Worm (Caenorhabditis elegans) whole organism, L1 larva: ENCODE results near the gene F19B10.1.

Experiments used
- C16A3.4 ChIP-seq: fragments of 150-350 bp; optimal IDR thresholded peaks from 2 replicates; lab custom pipeline; 2014; ENCODE audit warnings: missing biosample characterization, missing genetic modification characterization
- Y116A8C.19 ChIP-seq: sonication (generic microtip); optimal IDR thresholded peaks from 2 replicates; lab custom pipeline; 2016; ENCODE audit warnings: missing compliant biosample characterization, missing genetic modification characterization, borderline replicate concordance
- alr-1 ChIP-seq: fragments of 200-800 bp; sonication (Bioruptor generic); optimal IDR thresholded peaks from 2 replicates; lab custom pipeline; 2018; ENCODE audit warnings: borderline replicate concordance, mild to moderate bottlenecking, missing genetic modification characterization, missing compliant biosample characterization
- ama-1 ChIP-seq: fragments of 150-350 bp; optimal IDR thresholded peaks from 2 replicates; lab custom pipeline; 2014
- ceh-82 ChIP-seq, 3 experiments: fragments of 150-350 bp in 1 of 3; sonication (generic microtip) in 2 of 3; optimal IDR thresholded peaks; 2 replicates each; lab custom pipeline; 2014 to 2017; ENCODE audit warnings: missing biosample characterization in 3 of 3, missing genetic modification characterization in 3 of 3
- ceh-88 ChIP-seq: fragments of 200-800 bp; sonication (Bioruptor generic); IDR thresholded peaks from 2 replicates; pipeline ENCODE4 v1.3.6; 2022; ENCODE audit warnings: missing genetic modification characterization, missing compliant biosample characterization
- dsc-1 ChIP-seq: sonication (generic microtip); optimal IDR thresholded peaks from 2 replicates; lab custom pipeline; 2016; ENCODE audit warnings: mild to moderate bottlenecking, missing genetic modification characterization, missing compliant biosample characterization
- efl-3 ChIP-seq: fragments of 200-800 bp; sonication (Bioruptor generic); optimal IDR thresholded peaks from 2 replicates; lab custom pipeline; 2018; ENCODE audit warnings: mild to moderate bottlenecking, missing genetic modification characterization, missing compliant biosample characterization
- egl-27 ChIP-seq, 2 experiments: fragments of 150-350 bp in 1 of 2; sonication (generic microtip); optimal IDR thresholded peaks; 3 replicates each; lab custom pipeline; 2017 to 2018; ENCODE audit warnings: missing biosample characterization in 2 of 2, missing genetic modification characterization in 2 of 2, missing genetic modification reagents in 2 of 2
- elt-2 ChIP-seq: sonication (generic microtip); optimal IDR thresholded peaks from 2 replicates; lab custom pipeline; 2016; ENCODE audit warnings: missing genetic modification characterization, mild to moderate bottlenecking, inconsistent platforms, missing compliant biosample characterization, missing genetic modification reagents
- ets-5 ChIP-seq: fragments of 200-800 bp; sonication (Bioruptor generic); IDR thresholded peaks from 2 replicates; pipeline ENCODE4 v1.3.6; 2022; ENCODE audit warnings: missing genetic modification characterization, missing compliant biosample characterization
- isw-1 ChIP-seq: fragments of 200-800 bp; sonication (Bioruptor generic); IDR thresholded peaks from 2 replicates; pipeline ENCODE4 v1.3.6; 2022; ENCODE audit warnings: missing genetic modification characterization, missing compliant biosample characterization
- jun-1 ChIP-seq: fragments of 150-350 bp; optimal IDR thresholded peaks from 2 replicates; lab custom pipeline; 2014; ENCODE audit warnings: missing biosample characterization, missing genetic modification reagents, missing genetic modification characterization
- lin-13 ChIP-seq: fragments of 150-350 bp; optimal IDR thresholded peaks from 2 replicates; lab custom pipeline; 2014; ENCODE audit warnings: missing biosample characterization, missing genetic modification reagents, missing genetic modification characterization
- lin-14 ChIP-seq: fragments of 200-800 bp; sonication (Bioruptor generic); optimal IDR thresholded peaks from 2 replicates; lab custom pipeline; 2018; ENCODE audit warnings: mild to moderate bottlenecking, missing genetic modification characterization, moderate library complexity, missing compliant biosample characterization
- lin-35 ChIP-seq, 2 experiments: fragments of 150-350 bp; optimal IDR thresholded peaks; 2 replicates each; lab custom pipeline; 2014; ENCODE audit warnings: missing biosample characterization in 2 of 2, missing genetic modification characterization in 2 of 2, missing genetic modification reagents in 2 of 2
- lin-39 ChIP-seq: fragments of 150-350 bp; optimal IDR thresholded peaks from 2 replicates; lab custom pipeline; 2014; ENCODE audit warnings: missing biosample characterization, missing genetic modification reagents, missing genetic modification characterization
- mab-9 ChIP-seq: fragments of 200-800 bp; sonication (Bioruptor generic); IDR thresholded peaks from 2 replicates; pipeline ENCODE4 v1.3.6; 2022; ENCODE audit warnings: missing genetic modification reagents, missing genetic modification characterization, missing compliant biosample characterization
- mdl-1 ChIP-seq, 2 experiments: fragments of 150-350 bp; optimal IDR thresholded peaks; 2 replicates each; lab custom pipeline; 2014 to 2017; ENCODE audit warnings: missing biosample characterization in 2 of 2, missing genetic modification characterization in 2 of 2, inconsistent platforms in 1 of 2
- mep-1 ChIP-seq: fragments of 150-350 bp; optimal IDR thresholded peaks from 2 replicates; lab custom pipeline; 2014; ENCODE audit warnings: missing biosample characterization, missing genetic modification characterization
- nhr-11 ChIP-seq: fragments of 150-350 bp; optimal IDR thresholded peaks from 2 replicates; lab custom pipeline; 2014; ENCODE audit warnings: missing biosample characterization, missing genetic modification characterization
- nhr-12 ChIP-seq: sonication (generic microtip); optimal IDR thresholded peaks from 2 replicates; lab custom pipeline; 2017; ENCODE audit warnings: missing biosample characterization, missing genetic modification characterization
- nhr-20 ChIP-seq: sonication (generic microtip); optimal IDR thresholded peaks from 2 replicates; lab custom pipeline; 2016; ENCODE audit warnings: mild to moderate bottlenecking, missing genetic modification characterization, missing compliant biosample characterization
- nhr-237 ChIP-seq: fragments of 150-350 bp; optimal IDR thresholded peaks from 2 replicates; lab custom pipeline; 2014; ENCODE audit warnings: missing biosample characterization, missing genetic modification characterization
- nhr-28 ChIP-seq: fragments of 150-350 bp; optimal IDR thresholded peaks from 2 replicates; lab custom pipeline; 2014; ENCODE audit warnings: missing biosample characterization, missing genetic modification characterization
- nhr-71 ChIP-seq: sonication (generic microtip); optimal IDR thresholded peaks from 2 replicates; lab custom pipeline; 2016; ENCODE audit warnings: mild to moderate bottlenecking, missing genetic modification characterization, moderate library complexity, missing compliant biosample characterization
- nhr-77 ChIP-seq: fragments of 150-350 bp; optimal IDR thresholded peaks from 2 replicates; lab custom pipeline; 2014; ENCODE audit warnings: missing biosample characterization, missing genetic modification characterization
- pqm-1 ChIP-seq: sonication (generic microtip); optimal IDR thresholded peaks from 3 replicates; lab custom pipeline; 2017; ENCODE audit warnings: missing biosample characterization, missing genetic modification characterization
- snpc-4 ChIP-seq: fragments of 150-350 bp; optimal IDR thresholded peaks from 2 replicates; lab custom pipeline; 2014; ENCODE audit warnings: missing biosample characterization, missing genetic modification characterization
- snu-23 ChIP-seq: sonication (generic microtip); optimal IDR thresholded peaks from 2 replicates; lab custom pipeline; 2016; ENCODE audit warnings: missing genetic modification characterization, missing compliant biosample characterization
- sptf-1 ChIP-seq: fragments of 150-350 bp; optimal IDR thresholded peaks from 2 replicates; lab custom pipeline; 2014; ENCODE audit warnings: missing biosample characterization, missing genetic modification characterization
- swsn-7 ChIP-seq: sonication (generic microtip); optimal IDR thresholded peaks from 2 replicates; lab custom pipeline; 2016; ENCODE audit warnings: missing genetic modification characterization, missing compliant biosample characterization
- unc-30 ChIP-seq: sonication (generic microtip); optimal IDR thresholded peaks from 2 replicates; lab custom pipeline; 2017; ENCODE audit warnings: missing biosample characterization, missing genetic modification characterization
- unc-62 ChIP-seq: fragments of 150-350 bp; optimal IDR thresholded peaks from 2 replicates; lab custom pipeline; 2014; ENCODE audit warnings: missing biosample characterization, missing genetic modification reagents, missing genetic modification characterization
- ztf-4 ChIP-seq: fragments of 150-350 bp; optimal IDR thresholded peaks from 2 replicates; lab custom pipeline; 2014; ENCODE audit warnings: missing biosample characterization, missing genetic modification characterization

The F19B10.1 gene

ce11 chrII:3673493-3673892 lies 9.5 kb upstream of the F19B10.1 start, which contains the start of gene sea-1:
sea-1 (minus strand) TSS chrII:3673593.
- no peak for TF ChIP-seq lin-35 (GFP tag; optimal IDR thresholded peaks at IDR 0.05; lab: Kevin White, UChicago)
- TF ChIP-seq egl-27 (tag; optimal IDR thresholded peaks at IDR 0.05; lab: Kevin White, UChicago), result no peak
- no peak for TF ChIP-seq mdl-1 (tag; optimal IDR thresholded peaks at IDR 0.05; lab: Kevin White, UChicago)
- TF ChIP-seq lin-13 (GFP tag; lab: Kevin White, UChicago), result no peak
- no peak for TF ChIP-seq Y116A8C.19 (tag; lab: Kevin White, UChicago)
- TF ChIP-seq lin-14 (GFP tag; lab: Kevin White, UChicago), result no peak
- TF ChIP-seq ceh-88 (GFP tag; lab: Robert Waterston, UW), result no peak
- TF ChIP-seq nhr-71 (tag; lab: Kevin White, UChicago), result no peak
- no peak for TF ChIP-seq ztf-4
- no peak for TF ChIP-seq C16A3.4
- TF ChIP-seq unc-62, result no peak
- TF ChIP-seq alr-1 (tag; lab: Kevin White, UChicago), result no peak

ce11 chrII:3675176-3675575 lies 7.8 kb upstream of the F19B10.1 start, which contains the start of gene F19B10.2:
F19B10.2 (plus strand) TSS chrII:3675476.
- TF ChIP-seq egl-27 (tag; optimal IDR thresholded peaks at IDR 0.05; lab: Kevin White, UChicago), result no peak
- no peak for TF ChIP-seq ceh-82 (tag; optimal IDR thresholded peaks at IDR 0.05; lab: Kevin White, UChicago)
- no peak for TF ChIP-seq C16A3.4
- no peak for TF ChIP-seq snu-23
- TF ChIP-seq mab-9, result no peak
- TF ChIP-seq nhr-20 (tag; lab: Kevin White, UChicago), result no peak
- no peak for TF ChIP-seq nhr-237 (tag; lab: Kevin White, UChicago)
- no peak for TF ChIP-seq ceh-88 (GFP tag; lab: Robert Waterston, UW)
- no peak for TF ChIP-seq unc-62
- no peak for TF ChIP-seq swsn-7 (tag; lab: Kevin White, UChicago)
- TF ChIP-seq lin-39 (tag; lab: Kevin White, UChicago), result no peak
- TF ChIP-seq pqm-1, result no peak
- no peak for TF ChIP-seq unc-30 (tag; lab: Kevin White, UChicago)
- TF ChIP-seq ets-5 (GFP tag; lab: Robert Waterston, UW), result no peak
- TF ChIP-seq isw-1 (GFP tag; lab: Robert Waterston, UW), result no peak
- no peak for TF ChIP-seq jun-1 (tag; lab: Kevin White, UChicago)

ce11 chrII:3678978-3679377 lies 4.0 kb upstream of the F19B10.1 start:
- TF ChIP-seq efl-3 (GFP tag; lab: Kevin White, UChicago) (no peak), snpc-4 (tag; lab: Kevin White, UChicago) (no peak), nhr-28 (no peak), sptf-1 (tag; lab: Kevin White, UChicago) (no peak), lin-39 (tag; lab: Kevin White, UChicago) (no peak), nhr-11 (tag; lab: Kevin White, UChicago) (no peak), egl-27 (tag; optimal IDR thresholded peaks at IDR 0.05; lab: Kevin White, UChicago) (no peak), ama-1 (lab: Kevin White, UChicago) (no peak), lin-35 (GFP tag; optimal IDR thresholded peaks at IDR 0.05; lab: Kevin White, UChicago) (no peak), ets-5 (GFP tag; lab: Robert Waterston, UW) (no peak), lin-13 (GFP tag; lab: Kevin White, UChicago) (no peak), elt-2 (tag; lab: Kevin White, UChicago) (no peak)

- TF ChIP-seq mep-1, result no peak
- TF ChIP-seq dsc-1 (tag; lab: Kevin White, UChicago), result no peak
- no peak for TF ChIP-seq nhr-77
- TF ChIP-seq nhr-12 (tag; lab: Kevin White, UChicago), result no peak
Measured at ce11 chrII:3680366-3680765, 2.6 kb upstream of the F19B10.1 start.
